Worm (Caenorhabditis elegans) whole organism, L4 larva: Measurements from ENCODE around the gene peli-1.

ENCODE experiments used
- D1046.2 ChIP-seq: fragments of 200-800 bp; sonication (Bioruptor generic); IDR thresholded peaks from 2 replicates; pipeline ENCODE4 v1.3.6; 2022; ENCODE audit warnings: missing genetic modification characterization, missing compliant biosample characterization
- F10B5.3 ChIP-seq: sonication (generic microtip); optimal IDR thresholded peaks from 2 replicates; lab custom pipeline; 2016; ENCODE audit warnings: mild to moderate bottlenecking, missing genetic modification characterization, missing compliant biosample characterization
- F37D6.2 ChIP-seq: sonication (generic microtip); optimal IDR thresholded peaks from 2 replicates; lab custom pipeline; 2016; ENCODE audit warnings: mild to moderate bottlenecking, missing genetic modification characterization, missing compliant biosample characterization
- F49E8.2 ChIP-seq: sonication (generic microtip); optimal IDR thresholded peaks from 2 replicates; lab custom pipeline; 2016; ENCODE audit warnings: missing compliant biosample characterization, mild to moderate bottlenecking, missing genetic modification characterization, borderline replicate concordance
- R02D3.7 ChIP-seq: fragments of 150-350 bp; sonication (generic microtip); optimal IDR thresholded peaks from 3 replicates; lab custom pipeline; 2014; ENCODE audit warnings: missing biosample characterization, missing genetic modification characterization
- Y105C5A.15 ChIP-seq: fragments of 200-800 bp; sonication (Bioruptor generic); IDR thresholded peaks from 2 replicates; pipeline ENCODE4 v1.3.6; 2022; ENCODE audit warnings: missing genetic modification characterization, missing compliant biosample characterization
- Y48G9A.11 ChIP-seq: fragments of 200-800 bp; sonication (Bioruptor generic); IDR thresholded peaks from 2 replicates; pipeline ENCODE4 v1.3.6; 2022; ENCODE audit warnings: missing genetic modification reagents, missing genetic modification characterization, missing compliant biosample characterization
- aha-1 ChIP-seq: fragments of 150-350 bp; peaks from one replicate; lab custom pipeline; 2014; ENCODE audit warnings: missing biosample characterization, missing genetic modification characterization
- aly-2 ChIP-seq: sonication (generic microtip); optimal IDR thresholded peaks from 2 replicates; lab custom pipeline; 2018; ENCODE audit warnings: missing biosample characterization, missing genetic modification characterization
- ama-1 ChIP-seq: fragments of 150-350 bp; optimal IDR thresholded peaks from 2 replicates; lab custom pipeline; 2014; ENCODE audit warnings: inconsistent platforms, mixed read lengths
- attf-4 ChIP-seq: sonication (generic microtip); optimal IDR thresholded peaks from 3 replicates; lab custom pipeline; 2017; ENCODE audit warnings: missing biosample characterization, missing genetic modification characterization
- ceh-32 ChIP-seq: sonication (generic microtip); optimal IDR thresholded peaks from 2 replicates; lab custom pipeline; 2016; ENCODE audit warnings: mild to moderate bottlenecking, missing genetic modification characterization, missing compliant biosample characterization; ENCODE audit not compliant: poor library complexity
- ceh-62 ChIP-seq: sonication (generic microtip); optimal IDR thresholded peaks from 2 replicates; lab custom pipeline; 2017; ENCODE audit warnings: missing biosample characterization, missing genetic modification characterization
- ces-1 ChIP-seq: fragments of 150-350 bp; sonication (generic microtip); optimal IDR thresholded peaks from 4 replicates; lab custom pipeline; 2014; ENCODE audit warnings: missing biosample characterization, missing genetic modification reagents, missing genetic modification characterization
- daf-16 ChIP-seq, 3 experiments: sonication (generic microtip); optimal IDR thresholded peaks; 2 replicates each; lab custom pipeline; 2016 to 2017; ENCODE audit warnings: missing genetic modification characterization in 3 of 3, missing genetic modification reagents in 3 of 3, mild to moderate bottlenecking in 2 of 3, missing compliant biosample characterization in 2 of 3, missing biosample characterization in 1 of 3, moderate library complexity in 1 of 3
- daf-8 ChIP-seq: fragments of 200-800 bp; sonication (Bioruptor generic); IDR thresholded peaks from 2 replicates; pipeline ENCODE4 v1.3.6; 2022; ENCODE audit warnings: missing genetic modification characterization, missing compliant biosample characterization
- dpl-1 ChIP-seq: fragments of 150-350 bp; optimal IDR thresholded peaks from 2 replicates; lab custom pipeline; 2014; ENCODE audit warnings: missing biosample characterization, missing genetic modification reagents, missing genetic modification characterization
- egl-43 ChIP-seq: fragments of 200-800 bp; sonication (Bioruptor generic); IDR thresholded peaks from 2 replicates; pipeline ENCODE4 v1.3.6; 2022; ENCODE audit warnings: missing genetic modification reagents, missing genetic modification characterization, missing compliant biosample characterization
- fkh-10 ChIP-seq: fragments of 150-350 bp; optimal IDR thresholded peaks from 2 replicates; lab custom pipeline; 2014; ENCODE audit warnings: missing biosample characterization, missing genetic modification reagents, missing genetic modification characterization
- fos-1 ChIP-seq: fragments of 150-350 bp; optimal IDR thresholded peaks from 2 replicates; lab custom pipeline; 2014; ENCODE audit warnings: missing biosample characterization, missing genetic modification characterization
- hlh-11 ChIP-seq: fragments of 200-800 bp; sonication (Bioruptor generic); optimal IDR thresholded peaks from 2 replicates; lab custom pipeline; 2018; ENCODE audit warnings: mild to moderate bottlenecking, missing genetic modification characterization, missing compliant biosample characterization
- hmg-1.1 ChIP-seq: fragments of 200-800 bp; sonication (Bioruptor generic); IDR thresholded peaks from 2 replicates; pipeline ENCODE4 v1.3.6; 2022; ENCODE audit warnings: missing genetic modification reagents, missing genetic modification characterization, missing compliant biosample characterization
- lim-7 ChIP-seq: fragments of 200-800 bp; sonication (Bioruptor generic); IDR thresholded peaks from 2 replicates; pipeline ENCODE4 v1.3.6; 2022; ENCODE audit warnings: missing genetic modification characterization, missing compliant biosample characterization
- lin-1 ChIP-seq: fragments of 200-800 bp; sonication (Bioruptor generic); IDR thresholded peaks from 2 replicates; pipeline ENCODE4 v1.3.6; 2022; ENCODE audit warnings: missing genetic modification reagents, missing genetic modification characterization, missing compliant biosample characterization
- lin-13 ChIP-seq: fragments of 150-350 bp; optimal IDR thresholded peaks from 2 replicates; lab custom pipeline; 2014; ENCODE audit warnings: missing biosample characterization, missing genetic modification reagents, missing genetic modification characterization
- lir-3 ChIP-seq: sonication (generic microtip); optimal IDR thresholded peaks from 2 replicates; lab custom pipeline; 2016; ENCODE audit warnings: mild to moderate bottlenecking, missing genetic modification characterization, missing compliant biosample characterization
- mxl-3 ChIP-seq: fragments of 200-800 bp; sonication (Bioruptor generic); optimal IDR thresholded peaks from 2 replicates; lab custom pipeline; 2018; ENCODE audit warnings: mild to moderate bottlenecking, missing genetic modification characterization, missing compliant biosample characterization
- nhr-111 ChIP-seq: fragments of 200-800 bp; sonication (Bioruptor generic); optimal IDR thresholded peaks from 2 replicates; lab custom pipeline; 2018; ENCODE audit warnings: mild to moderate bottlenecking, missing genetic modification characterization, missing compliant biosample characterization
- nhr-25 ChIP-seq: sonication (generic microtip); optimal IDR thresholded peaks from 2 replicates; lab custom pipeline; 2017; ENCODE audit warnings: missing genetic modification characterization, mild to moderate bottlenecking, missing compliant biosample characterization, antibody characterized with exemption, moderate library complexity, borderline replicate concordance; ENCODE audit not compliant: insufficient read depth
- nhr-28 ChIP-seq: fragments of 150-350 bp; optimal IDR thresholded peaks from 2 replicates; lab custom pipeline; 2014; ENCODE audit warnings: missing biosample characterization, missing genetic modification characterization
- nhr-41 ChIP-seq: fragments of 200-800 bp; sonication (Bioruptor generic); IDR thresholded peaks from 2 replicates; pipeline ENCODE4 v1.3.6; 2022; ENCODE audit warnings: missing genetic modification reagents, missing genetic modification characterization, missing compliant biosample characterization
- nhr-77 ChIP-seq: fragments of 150-350 bp; optimal IDR thresholded peaks from 2 replicates; lab custom pipeline; 2014; ENCODE audit warnings: missing biosample characterization, missing genetic modification characterization
- php-3 ChIP-seq: fragments of 200-800 bp; sonication (Bioruptor generic); IDR thresholded peaks from 2 replicates; pipeline ENCODE4 v1.3.6; 2022; ENCODE audit warnings: missing genetic modification reagents, missing genetic modification characterization, missing compliant biosample characterization
- pqm-1 ChIP-seq: sonication (generic microtip); optimal IDR thresholded peaks from 2 replicates; lab custom pipeline; 2017; ENCODE audit warnings: missing biosample characterization, missing genetic modification characterization
- saeg-2 ChIP-seq: fragments of 200-800 bp; sonication (Bioruptor generic); IDR thresholded peaks from 2 replicates; pipeline ENCODE4 v1.3.6; 2022; ENCODE audit warnings: missing genetic modification reagents, missing genetic modification characterization, missing compliant biosample characterization
- snpc-1.2 ChIP-seq: fragments of 200-800 bp; sonication (Bioruptor generic); IDR thresholded peaks from 2 replicates; pipeline ENCODE4 v1.3.6; 2022; ENCODE audit warnings: missing genetic modification reagents, missing genetic modification characterization, missing compliant biosample characterization
- spr-3 ChIP-seq: fragments of 200-800 bp; sonication (Bioruptor generic); optimal IDR thresholded peaks from 2 replicates; lab custom pipeline; 2018; ENCODE audit warnings: mild to moderate bottlenecking, missing genetic modification characterization, missing compliant biosample characterization
- tag-97 ChIP-seq: fragments of 200-800 bp; sonication (Bioruptor generic); IDR thresholded peaks from 2 replicates; pipeline ENCODE4 v1.3.6; 2022; ENCODE audit warnings: missing genetic modification characterization, missing compliant biosample characterization
- tra-1 ChIP-seq: fragments of 200-800 bp; sonication (Bioruptor generic); IDR thresholded peaks from 2 replicates; pipeline ENCODE4 v1.3.6; 2022; ENCODE audit warnings: missing genetic modification reagents, missing genetic modification characterization, missing compliant biosample characterization
- unc-62 ChIP-seq, 3 experiments: fragments of 150-350 bp in 1 of 3; sonication (generic microtip); optimal IDR thresholded peaks in 2 of 3; peaks in 1 of 3; 1 replicate in 1 of 3; 2 replicates in 2 of 3; lab custom pipeline; 2014 to 2017; ENCODE audit warnings: missing biosample characterization in 3 of 3, missing genetic modification characterization in 3 of 3, missing genetic modification reagents in 3 of 3, missing genotype in 1 of 3
- vab-7 ChIP-seq: fragments of 200-800 bp; sonication (Bioruptor generic); IDR thresholded peaks from 2 replicates; pipeline ENCODE4 v1.3.6; 2022; ENCODE audit warnings: missing genetic modification reagents, missing genetic modification characterization, missing compliant biosample characterization
- zfp-3 ChIP-seq: fragments of 200-800 bp; sonication (Bioruptor generic); conservative IDR thresholded peaks from 2 replicates; pipeline ENCODE4 v1.3.6; 2022; ENCODE audit warnings: missing genetic modification reagents, missing genetic modification characterization, missing compliant biosample characterization
- zip-2 ChIP-seq: fragments of 150-350 bp; optimal IDR thresholded peaks from 2 replicates; lab custom pipeline; 2014; ENCODE audit warnings: missing biosample characterization, missing genetic modification characterization
- ztf-11 ChIP-seq: fragments of 150-350 bp; optimal IDR thresholded peaks from 2 replicates; lab custom pipeline; 2014; ENCODE audit warnings: missing biosample characterization, missing genetic modification characterization

peli-1 gene

DNA sequence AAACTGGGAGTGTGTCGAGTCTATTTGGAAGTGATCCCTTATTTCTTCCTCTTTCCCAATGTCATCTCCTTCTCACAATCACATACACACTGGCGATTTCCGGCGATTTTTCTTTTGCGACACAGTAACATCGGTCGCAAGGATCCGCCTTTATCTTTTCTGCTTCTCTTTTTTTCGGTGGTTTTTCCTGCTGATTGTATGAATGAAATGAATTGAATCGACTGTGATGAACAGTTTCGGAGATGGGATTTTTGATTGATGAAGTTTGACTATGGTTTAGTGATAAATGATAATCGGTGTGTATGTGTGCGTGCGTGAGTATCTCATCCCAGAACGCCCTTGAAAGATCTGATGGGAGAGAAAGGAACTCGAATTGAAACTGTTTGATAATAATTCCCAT is 4.5 kb upstream of the peli-1 start:
- no peak for TF ChIP-seq attf-4
- TF ChIP-seq mxl-3 (GFP tag; lab: Kevin White, UChicago), result peak; percentile 39
- TF ChIP-seq ama-1, result peak; percentile 73
- TF ChIP-seq hlh-11, result peak; percentile 68
- no peak for TF ChIP-seq egl-43 (GFP tag; lab: Robert Waterston, UW)
- TF ChIP-seq tag-97, result no peak
- peak; percentile 38 for TF ChIP-seq nhr-25 (tag; lab: Kevin White, UChicago)
- peak; percentile 89 for TF ChIP-seq aha-1
- TF ChIP-seq daf-16 (GFP tag; optimal IDR thresholded peaks at IDR 0.05; lab: Kevin White, UChicago), result no peak
- no peak for TF ChIP-seq daf-16 (tag; optimal IDR thresholded peaks at IDR 0.05; lab: Kevin White, UChicago)
- TF ChIP-seq zip-2 (tag; lab: Kevin White, UChicago), result no peak
- peak; percentile 52 for TF ChIP-seq nhr-28 (tag; lab: Kevin White, UChicago)

DNA sequence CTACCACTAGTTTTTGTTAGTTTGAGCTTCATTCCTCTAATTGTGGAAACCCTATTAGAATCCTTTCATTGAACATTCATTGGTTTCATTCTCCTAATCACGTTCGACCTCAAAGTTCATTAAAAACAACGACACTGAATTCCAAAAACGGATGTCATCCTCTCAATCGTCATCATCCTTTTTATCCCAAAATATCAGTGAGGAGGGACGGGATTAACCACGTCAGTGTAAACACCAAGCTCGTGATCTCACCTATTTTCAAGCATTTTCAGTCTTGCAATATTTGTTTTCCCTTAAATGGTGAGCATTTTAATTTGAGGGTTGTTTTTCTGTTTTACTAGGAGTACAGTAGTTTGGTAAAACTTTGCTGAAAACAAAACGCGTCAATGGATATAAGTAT is 1.1 kb upstream of the peli-1 start:
- TF ChIP-seq fos-1 (tag; lab: Kevin White, UChicago), result no peak
- TF ChIP-seq Y105C5A.15 (GFP tag; lab: Robert Waterston, UW), result no peak
- no peak for TF ChIP-seq aha-1
- TF ChIP-seq ztf-11 (tag; lab: Kevin White, UChicago), result no peak
- no peak for TF ChIP-seq aly-2 (tag; lab: Kevin White, UChicago)
- TF ChIP-seq nhr-111, result no peak
- no peak for TF ChIP-seq ceh-32 (tag; lab: Kevin White, UChicago)
- no peak for TF ChIP-seq ces-1

DNA sequence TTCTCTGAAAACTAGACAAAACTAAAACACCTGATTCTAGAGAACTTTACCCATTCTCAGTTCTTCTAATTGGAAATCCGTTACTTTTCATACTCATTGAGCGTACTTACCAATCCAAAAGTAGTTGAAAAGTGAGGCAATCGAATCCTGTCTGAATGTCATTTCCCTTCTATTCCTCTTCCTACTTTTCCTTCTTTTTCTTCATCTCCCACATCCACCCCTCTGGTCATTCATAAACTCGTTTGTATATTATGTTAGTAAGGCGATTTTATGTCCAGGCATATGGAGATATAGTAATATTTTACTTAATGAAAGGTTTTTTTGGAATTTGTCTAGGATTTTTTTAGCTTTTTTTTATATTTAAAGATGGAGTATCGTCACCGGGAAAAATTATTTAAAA is 2.7 kb downstream of the peli-1 start:
- TF ChIP-seq F37D6.2 (no peak), unc-62 (GFP tag; optimal IDR thresholded peaks at IDR 0.05 in 1 of 2; lab: Kevin White, UChicago) (peak in 1 of 2 experiments; percentile 52), unc-62 (tag; optimal IDR thresholded peaks at IDR 0.05; lab: Kevin White, UChicago) (no peak)

DNA sequence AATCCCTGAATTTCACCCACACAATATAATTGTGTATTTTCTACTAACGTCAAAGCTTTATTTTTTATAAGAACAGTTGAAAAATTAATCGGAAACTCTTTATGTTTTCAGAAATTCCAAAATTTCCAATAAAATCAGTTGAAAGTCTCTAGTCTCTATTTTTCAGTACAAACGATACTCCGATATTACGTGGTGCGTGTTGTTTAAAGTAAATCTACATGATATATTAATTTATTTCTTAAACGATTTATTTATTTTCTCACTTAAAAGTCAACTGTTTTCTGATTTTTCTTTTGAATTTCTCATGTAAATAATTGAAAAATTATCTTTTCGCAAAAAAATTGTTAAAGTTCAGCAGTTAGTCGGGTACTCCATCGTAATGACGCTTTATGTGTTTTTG is 6.6 kb downstream of the peli-1 start:
- TF ChIP-seq ceh-62 (tag; lab: Kevin White, UChicago) (no peak), R02D3.7 (peak; percentile 54), Y48G9A.11 (peak; percentile 88)

DNA sequence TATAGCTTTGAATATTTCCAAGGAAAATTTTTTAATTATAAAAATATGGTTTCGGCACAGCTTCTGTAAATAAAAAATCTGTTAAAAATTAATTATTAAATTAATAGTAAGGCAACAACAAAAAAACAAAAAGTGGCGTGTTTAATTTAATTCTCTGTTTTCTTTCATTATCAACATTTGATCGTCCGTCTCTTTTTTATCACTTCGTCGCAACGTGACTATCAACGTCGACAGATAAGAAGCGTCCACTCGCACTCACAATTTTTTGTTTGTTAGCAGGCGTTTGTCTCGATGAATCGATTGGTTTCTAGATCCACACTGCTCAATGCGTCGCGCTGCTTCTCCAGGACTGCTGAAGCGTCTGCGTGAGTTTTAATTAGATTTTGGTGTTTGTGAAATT is 7.0 kb downstream of the peli-1 start, which contains the start of gene gcst-1:
TSS of gene gcst-1 (plus strand) at position 277 of the 400 bp plus-strand sequence.
- peak; percentile 62; the same call in 1 of the 2 replicates for TF ChIP-seq php-3
- TF ChIP-seq fkh-10 (GFP tag; lab: Kevin White, UChicago), result no peak
- TF ChIP-seq saeg-2 (GFP tag; lab: Robert Waterston, UW), result no peak
- peak; percentile 33; the same call in 1 of the 2 replicates for TF ChIP-seq lin-1
- TF ChIP-seq daf-16 (GFP tag; optimal IDR thresholded peaks at IDR 0.05; lab: Kevin White, UChicago), result no peak
- peak; percentile 89 for TF ChIP-seq daf-16 (tag; optimal IDR thresholded peaks at IDR 0.05; lab: Kevin White, UChicago)
- TF ChIP-seq vab-7 (GFP tag; lab: Robert Waterston, UW), result no peak
- TF ChIP-seq hlh-11, result peak; percentile 65
- no peak for TF ChIP-seq lim-7 (GFP tag; lab: Robert Waterston, UW)
- TF ChIP-seq ceh-32 (tag; lab: Kevin White, UChicago), result no peak
- no peak for TF ChIP-seq lin-13
- TF ChIP-seq pqm-1 (tag; lab: Kevin White, UChicago), result peak; percentile 33
- peak; percentile 54 for TF ChIP-seq ama-1
- no peak for TF ChIP-seq nhr-41 (GFP tag; lab: Robert Waterston, UW)
- no peak for TF ChIP-seq F49E8.2 (tag; lab: Kevin White, UChicago)
- TF ChIP-seq dpl-1 (GFP tag; lab: Kevin White, UChicago), result no peak
- TF ChIP-seq nhr-77 (tag; lab: Kevin White, UChicago), result peak; percentile 49
- no peak for TF ChIP-seq daf-8 (GFP tag; lab: Robert Waterston, UW)
- peak; percentile 80 for TF ChIP-seq nhr-28 (tag; lab: Kevin White, UChicago)
- no peak for TF ChIP-seq tra-1 (GFP tag; lab: Robert Waterston, UW)
- no peak for TF ChIP-seq spr-3
- no peak for TF ChIP-seq snpc-1.2 (GFP tag; lab: Robert Waterston, UW)
- TF ChIP-seq zfp-3 (GFP tag; lab: Robert Waterston, UW), result no peak
- no peak for TF ChIP-seq hmg-1.1
- TF ChIP-seq ceh-62 (tag; lab: Kevin White, UChicago), result no peak
- TF ChIP-seq lir-3, result no peak
- peak; percentile 12 for TF ChIP-seq F10B5.3 (tag; lab: Kevin White, UChicago)
- no peak for TF ChIP-seq D1046.2 (GFP tag; lab: Robert Waterston, UW)
- TF ChIP-seq attf-4, result no peak
